Worm (Caenorhabditis elegans) whole organism, early embryonic: ENCODE measurements around the gene srxa-13.

ENCODE experiments used
- F13C5.2 ChIP-seq: sonication (generic microtip); optimal IDR thresholded peaks from 2 replicates; lab custom pipeline; 2017; ENCODE audit warnings: mild to moderate bottlenecking, missing genetic modification characterization, inconsistent platforms, missing compliant biosample characterization
- aly-1 ChIP-seq: sonication (generic microtip); optimal IDR thresholded peaks from 2 replicates; lab custom pipeline; 2016; ENCODE audit warnings: missing genetic modification characterization, missing compliant biosample characterization
- ama-1 ChIP-seq: fragments of 150-350 bp; optimal IDR thresholded peaks from 2 replicates; lab custom pipeline; 2014
- ceh-36 ChIP-seq: sonication (generic microtip); optimal IDR thresholded peaks from 2 replicates; lab custom pipeline; 2016; ENCODE audit warnings: missing genetic modification characterization, inconsistent platforms, missing compliant biosample characterization
- ets-7 ChIP-seq: sonication (generic microtip); optimal IDR thresholded peaks from 2 replicates; lab custom pipeline; 2016; ENCODE audit warnings: missing genotype, missing genetic modification characterization, missing compliant biosample characterization
- flt-1 ChIP-seq: fragments of 200-800 bp; sonication (Bioruptor generic); IDR thresholded peaks from 2 replicates; pipeline ENCODE4 v1.3.6; 2022; ENCODE audit warnings: missing genetic modification characterization, missing compliant biosample characterization
- hmg-4 ChIP-seq: fragments of 200-800 bp; sonication (Bioruptor generic); optimal IDR thresholded peaks from 2 replicates; lab custom pipeline; 2018; ENCODE audit warnings: mild to moderate bottlenecking, missing genetic modification characterization, missing compliant biosample characterization
- sea-1 ChIP-seq: fragments of 200-800 bp; sonication (Bioruptor generic); conservative IDR thresholded peaks from 2 replicates; pipeline ENCODE4 v1.3.6; 2022; ENCODE audit warnings: missing genetic modification characterization, missing compliant biosample characterization
- tbx-11 ChIP-seq: fragments of 200-800 bp; sonication (Bioruptor generic); IDR thresholded peaks from 2 replicates; pipeline ENCODE4 v1.3.6; 2022; ENCODE audit warnings: missing genetic modification characterization, missing compliant biosample characterization
- tbx-37 ChIP-seq: fragments of 200-800 bp; sonication (Bioruptor generic); conservative IDR thresholded peaks from 2 replicates; pipeline ENCODE4 v1.3.6; 2022; ENCODE audit warnings: missing genetic modification reagents, missing genetic modification characterization, missing compliant biosample characterization

DNA sequence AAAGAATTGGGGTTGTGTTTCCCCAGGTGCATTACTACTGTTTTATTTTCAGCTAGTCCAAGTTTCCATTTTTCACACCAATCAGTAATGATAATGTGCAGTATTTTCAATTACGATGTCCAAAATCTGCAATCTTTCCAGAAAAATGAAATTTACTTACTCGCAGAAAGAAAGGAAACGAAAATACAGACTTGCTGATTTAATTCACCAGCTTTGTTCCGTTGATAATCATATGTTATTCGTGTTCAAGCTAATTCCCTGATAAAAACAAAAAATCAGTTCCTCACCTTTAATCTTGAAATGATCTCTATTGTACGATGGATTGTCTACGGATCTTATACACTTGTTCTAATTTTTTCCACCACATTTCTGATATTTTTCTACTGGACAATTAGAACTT is 5.8 kb upstream of the srxa-13 start, which contains the start of gene srxa-11:
- TF ChIP-seq ama-1: no peak
- no peak for TF ChIP-seq tbx-11 (GFP tag; lab: Robert Waterston, UW)
- no peak for TF ChIP-seq flt-1 (GFP tag; lab: Robert Waterston, UW)
- no peak for TF ChIP-seq ceh-36 (tag; lab: Kevin White, UChicago)
- no peak for TF ChIP-seq tbx-37 (GFP tag; lab: Robert Waterston, UW)
- no peak for TF ChIP-seq sea-1
- no peak for TF ChIP-seq hmg-4 (GFP tag; lab: Kevin White, UChicago)
- no peak for TF ChIP-seq ets-7 (tag; lab: Kevin White, UChicago)
- no peak for TF ChIP-seq aly-1 (tag; lab: Kevin White, UChicago)
- TF ChIP-seq F13C5.2 (tag; lab: Kevin White, UChicago): no peak
